Fruit fly (Drosophila melanogaster) whole organism, prepupa: ENCODE data around the gene NimB2.

Experiments
- CG10669 ChIP-seq: fragments of 200-800 bp; sonication (Bioruptor generic); optimal IDR thresholded peaks from 3 replicates; lab custom pipeline; 2018; ENCODE audit warnings: missing biosample characterization, mild to moderate bottlenecking, missing genetic modification characterization, moderate library complexity
- CG31627 ChIP-seq: fragments of 200-800 bp; sonication (Bioruptor generic); optimal IDR thresholded peaks from 3 replicates; lab custom pipeline; 2016; ENCODE audit warnings: missing biosample characterization, missing genetic modification characterization
- CG34406 ChIP-seq: fragments of 200-800 bp; sonication (Bioruptor generic); optimal IDR thresholded peaks from 3 replicates; lab custom pipeline; 2016; ENCODE audit warnings: missing biosample characterization, missing genetic modification characterization
- CG3919 ChIP-seq: fragments of 200-800 bp; sonication (Bioruptor generic); optimal IDR thresholded peaks from 3 replicates; lab custom pipeline; 2016; ENCODE audit warnings: missing biosample characterization, missing genetic modification characterization
- CG4318 ChIP-seq: fragments of 200-800 bp; sonication (Bioruptor generic); optimal IDR thresholded peaks from 3 replicates; lab custom pipeline; 2017; ENCODE audit warnings: missing biosample characterization, mild to moderate bottlenecking, missing genetic modification characterization
- CG6163 ChIP-seq: fragments of 200-800 bp; sonication (Bioruptor generic); IDR thresholded peaks from 3 replicates; pipeline ENCODE4 v1.3.6; 2022; ENCODE audit warnings: missing biosample characterization, missing genetic modification characterization
- CG8119 ChIP-seq: fragments of 200-800 bp; sonication (Bioruptor generic); IDR thresholded peaks from 3 replicates; pipeline ENCODE4 v1.3.6; 2022; ENCODE audit warnings: missing biosample characterization, missing genetic modification characterization
- CG8632 ChIP-seq: fragments of 200-800 bp; sonication (Bioruptor generic); optimal IDR thresholded peaks from 3 replicates; lab custom pipeline; 2016; ENCODE audit warnings: missing biosample characterization, missing genetic modification characterization
- CG9139 ChIP-seq: fragments of 200-800 bp; sonication (Bioruptor generic); optimal IDR thresholded peaks from 3 replicates; lab custom pipeline; 2017; ENCODE audit warnings: missing biosample characterization, mild to moderate bottlenecking, missing genetic modification characterization
- Eip78C ChIP-seq: fragments of 200-800 bp; sonication (Bioruptor generic); peaks from one replicate; lab custom pipeline; 2016; ENCODE audit warnings: missing biosample characterization, missing genetic modification characterization
- Eip93F ChIP-seq: fragments of 200-800 bp; sonication (Bioruptor generic); optimal IDR thresholded peaks from 2 replicates; lab custom pipeline; 2016; ENCODE audit warnings: missing biosample characterization, mild to moderate bottlenecking, missing genetic modification characterization
- Ets96B ChIP-seq: fragments of 200-800 bp; optimal IDR thresholded peaks from 2 replicates; lab custom pipeline; 2019; ENCODE audit warnings: missing biosample characterization, mild to moderate bottlenecking, missing genetic modification characterization, moderate library complexity
- Hr38 ChIP-seq: sonication (Bioruptor generic); optimal IDR thresholded peaks from 2 replicates; lab custom pipeline; 2016; ENCODE audit warnings: missing biosample characterization, missing genetic modification characterization
- Hr39 ChIP-seq: fragments of 200-800 bp; sonication (Bioruptor generic); optimal IDR thresholded peaks from 2 replicates; lab custom pipeline; 2016; ENCODE audit warnings: missing biosample characterization, missing genetic modification characterization
- Met ChIP-seq: fragments of 200-800 bp; sonication (Bioruptor generic); optimal IDR thresholded peaks from 3 replicates; lab custom pipeline; 2016; ENCODE audit warnings: missing biosample characterization, missing genetic modification characterization
- OdsH ChIP-seq: fragments of 200-800 bp; sonication (Bioruptor generic); optimal IDR thresholded peaks from 3 replicates; lab custom pipeline; 2016; ENCODE audit warnings: missing biosample characterization, missing genetic modification characterization
- Smox ChIP-seq: fragments of 200-800 bp; sonication (Bioruptor generic); optimal IDR thresholded peaks from 3 replicates; lab custom pipeline; 2016; ENCODE audit warnings: missing biosample characterization, missing genetic modification characterization
- Sox102F ChIP-seq: fragments of 200-800 bp; sonication (Bioruptor generic); optimal IDR thresholded peaks from 2 replicates; lab custom pipeline; 2016; ENCODE audit warnings: missing biosample characterization, mild to moderate bottlenecking, missing genetic modification characterization
- cyc ChIP-seq: fragments of 200-800 bp; sonication (Bioruptor generic); optimal IDR thresholded peaks from 3 replicates; lab custom pipeline; 2016; ENCODE audit warnings: missing biosample characterization, missing genetic modification characterization
- dsx ChIP-seq: fragments of 200-800 bp; optimal IDR thresholded peaks from 3 replicates; lab custom pipeline; 2019; ENCODE audit warnings: missing biosample characterization, mild to moderate bottlenecking, missing genetic modification characterization, moderate library complexity; ENCODE audit not compliant: poor library complexity, severe bottlenecking
- esn ChIP-seq: fragments of 200-800 bp; sonication (Bioruptor generic); optimal IDR thresholded peaks from 2 replicates; lab custom pipeline; 2016; ENCODE audit warnings: missing biosample characterization, mild to moderate bottlenecking, missing genetic modification characterization, moderate library complexity
- fkh ChIP-seq: fragments of 200-800 bp; sonication (Bioruptor generic); optimal IDR thresholded peaks from 3 replicates; lab custom pipeline; 2017; ENCODE audit warnings: missing biosample characterization, mild to moderate bottlenecking, missing genetic modification characterization, moderate library complexity
- lz ChIP-seq: fragments of 200-800 bp; sonication (Bioruptor generic); optimal IDR thresholded peaks from 3 replicates; lab custom pipeline; 2016; ENCODE audit warnings: missing biosample characterization, missing genetic modification characterization
- pdm3 ChIP-seq: fragments of 200-800 bp; sonication (Bioruptor generic); optimal IDR thresholded peaks from 3 replicates; lab custom pipeline; 2016; ENCODE audit warnings: missing biosample characterization, missing genetic modification characterization
- svp ChIP-seq: fragments of 200-800 bp; sonication (Bioruptor generic); peaks from one replicate; lab custom pipeline; 2016; ENCODE audit warnings: missing biosample characterization, missing genetic modification characterization
- topi ChIP-seq: fragments of 200-800 bp; sonication (Bioruptor generic); optimal IDR thresholded peaks from 3 replicates; lab custom pipeline; 2016; ENCODE audit warnings: missing biosample characterization, missing genetic modification characterization
- vri ChIP-seq: fragments of 200-800 bp; sonication (Bioruptor generic); optimal IDR thresholded peaks from 3 replicates; lab custom pipeline; 2016; ENCODE audit warnings: missing biosample characterization, mild to moderate bottlenecking, missing genetic modification characterization

NimB2 gene

dm6 chr2L:13966732-13967316 lies at the start of gene NimB2:
TSS of gene NimB2 (minus strand) at chr2L:13967018.
- TF ChIP-seq svp (GFP tag; lab: Kevin White, UChicago): peak; percentile 94
- no peak for TF ChIP-seq pdm3 (GFP tag; lab: Kevin White, UChicago)
- TF ChIP-seq Eip78C: peak; percentile 16
- TF ChIP-seq, all 60 proteins: peak for 2

dm6 chr2L:14015109-14015508 lies 48.3 kb upstream of the NimB2 start:
- TF ChIP-seq CG31627 (GFP tag; lab: Kevin White, UChicago) (no peak), vri (GFP tag; lab: Kevin White, UChicago) (peak; percentile 44)

dm6 chr2L:14013478-14013877 lies 46.7 kb upstream of the NimB2 start:
- no peak for TF ChIP-seq Sox102F (GFP tag; lab: Kevin White, UChicago)
- no peak for TF ChIP-seq CG4318
- TF ChIP-seq svp (GFP tag; lab: Kevin White, UChicago): peak; percentile 85
- TF ChIP-seq CG31627 (GFP tag; lab: Kevin White, UChicago): no peak
- peak; percentile 27 for TF ChIP-seq fkh
- peak; percentile 54 for TF ChIP-seq vri (GFP tag; lab: Kevin White, UChicago)

- peak; percentile 7 for TF ChIP-seq vri (GFP tag; lab: Kevin White, UChicago)
- TF ChIP-seq CG6163 (GFP tag; lab: Robert Waterston, UW): no peak
- TF ChIP-seq fkh: no peak
- peak; percentile 20 for TF ChIP-seq svp (GFP tag; lab: Kevin White, UChicago)
- TF ChIP-seq cyc (GFP tag; lab: Kevin White, UChicago): no peak
- TF ChIP-seq, all 60 proteins: peak for 2
Observed at dm6 chr2L:14012304-14013054, 45.7 kb upstream of the NimB2 start, which contains the start of gene bgm. TSS of gene bgm (plus strand) at chr2L:14013004.

- TF ChIP-seq OdsH (peak; percentile 26), CG6163 (GFP tag; lab: Robert Waterston, UW) (peak; percentile 34; the same call in 2 of the 3 replicates), esn (GFP tag; lab: Kevin White, UChicago) (peak; percentile 16), Eip78C (peak; percentile 72), CG3919 (GFP tag; lab: Kevin White, UChicago) (peak; percentile 17), CG8632 (no peak), Met (GFP tag; lab: Kevin White, UChicago) (peak; percentile 48), Ets96B (tag; lab: Kevin White, UChicago) (peak; percentile 9), cyc (GFP tag; lab: Kevin White, UChicago) (peak; percentile 39), Hr38 (no peak), CG10669 (GFP tag; lab: Kevin White, UChicago) (peak; percentile 17), Smox (GFP tag; lab: Kevin White, UChicago) (peak; percentile 1), CG34406 (no peak), topi (GFP tag; lab: Kevin White, UChicago) (peak; percentile 16), lz (GFP tag; lab: Kevin White, UChicago) (no peak), Hr39 (GFP tag; lab: Kevin White, UChicago) (peak; percentile 2), pdm3 (GFP tag; lab: Kevin White, UChicago) (peak; percentile 13), svp (GFP tag; lab: Kevin White, UChicago) (peak; percentile 79)
Observed at dm6 chr2L:14011591-14012303, 44.9 kb upstream of the NimB2 start.

- TF ChIP-seq CG9139 (GFP tag; lab: Kevin White, UChicago): peak; percentile 7
- no peak for TF ChIP-seq Eip93F (GFP tag; lab: Kevin White, UChicago)
- TF ChIP-seq Smox (GFP tag; lab: Kevin White, UChicago): no peak
- peak; percentile 70 for TF ChIP-seq svp (GFP tag; lab: Kevin White, UChicago)
- no peak for TF ChIP-seq dsx (GFP tag; lab: Kevin White, UChicago)
- TF ChIP-seq CG31627 (GFP tag; lab: Kevin White, UChicago): no peak
- no peak for TF ChIP-seq CG34406
- no peak for TF ChIP-seq CG8119
Observed at dm6 chr2L:14010410-14010809, 43.6 kb upstream of the NimB2 start.
